Worm (Caenorhabditis elegans) whole organism, L1 larva: ENCODE measurements around the gene skr-13.
A peak's percentile ranks its signal among the peaks of the same experiment; 100 is the strongest.

Experiments used
- C04F5.9 ChIP-seq: sonication (generic microtip); optimal IDR thresholded peaks from 2 replicates; lab custom pipeline; 2016; ENCODE audit warnings: missing genetic modification characterization, missing compliant biosample characterization
- C34B4.2 ChIP-seq: sonication (generic microtip); optimal IDR thresholded peaks from 2 replicates; lab custom pipeline; 2017; ENCODE audit warnings: mild to moderate bottlenecking, missing genetic modification characterization, missing compliant biosample characterization
- F16B12.6 ChIP-seq: fragments of 150-350 bp; optimal IDR thresholded peaks from 2 replicates; lab custom pipeline; 2014; ENCODE audit warnings: missing biosample characterization, missing genetic modification characterization
- ama-1 ChIP-seq: fragments of 150-350 bp; optimal IDR thresholded peaks from 2 replicates; lab custom pipeline; 2014
- ceh-8 ChIP-seq: fragments of 200-800 bp; sonication (Bioruptor generic); optimal IDR thresholded peaks from 2 replicates; lab custom pipeline; 2018; ENCODE audit warnings: mild to moderate bottlenecking, missing genetic modification characterization, moderate library complexity, missing compliant biosample characterization
- dsc-1 ChIP-seq: sonication (generic microtip); optimal IDR thresholded peaks from 2 replicates; lab custom pipeline; 2016; ENCODE audit warnings: mild to moderate bottlenecking, missing genetic modification characterization, missing compliant biosample characterization
- efl-1 ChIP-seq, 4 experiments: fragments of 150-350 bp; optimal IDR thresholded peaks in 3 of 4; peaks in 1 of 4; 1 replicate in 1 of 4; 2 replicates in 3 of 4; lab custom pipeline; 2014; ENCODE audit warnings: missing biosample characterization in 2 of 4, missing genetic modification characterization in 2 of 4, missing genetic modification reagents in 2 of 4
- egl-13 ChIP-seq: sonication (generic microtip); optimal IDR thresholded peaks from 2 replicates; lab custom pipeline; 2016; ENCODE audit warnings: missing genotype, missing genetic modification reagents, missing genetic modification characterization, missing compliant biosample characterization
- elt-2 ChIP-seq: sonication (generic microtip); optimal IDR thresholded peaks from 2 replicates; lab custom pipeline; 2016; ENCODE audit warnings: missing genetic modification characterization, mild to moderate bottlenecking, inconsistent platforms, missing compliant biosample characterization, missing genetic modification reagents
- fkh-4 ChIP-seq: sonication (generic microtip); optimal IDR thresholded peaks from 2 replicates; lab custom pipeline; 2016; ENCODE audit warnings: missing compliant biosample characterization, missing genetic modification characterization, borderline replicate concordance
- grh-1 ChIP-seq: fragments of 200-800 bp; sonication (Bioruptor generic); IDR thresholded peaks from 2 replicates; pipeline ENCODE4 v1.3.6; 2022; ENCODE audit warnings: missing genetic modification reagents, missing genetic modification characterization, missing compliant biosample characterization
- hpl-2 ChIP-seq: fragments of 150-350 bp; optimal IDR thresholded peaks from 2 replicates; lab custom pipeline; 2014; ENCODE audit warnings: missing biosample characterization, missing genetic modification reagents, missing genetic modification characterization
- lin-39 ChIP-seq: fragments of 150-350 bp; optimal IDR thresholded peaks from 2 replicates; lab custom pipeline; 2014; ENCODE audit warnings: missing biosample characterization, missing genetic modification reagents, missing genetic modification characterization
- lir-3 ChIP-seq: sonication (generic microtip); optimal IDR thresholded peaks from 2 replicates; lab custom pipeline; 2016; ENCODE audit warnings: mild to moderate bottlenecking, missing genetic modification characterization, moderate library complexity, missing compliant biosample characterization; ENCODE audit not compliant: poor library complexity
- nhr-11 ChIP-seq: fragments of 150-350 bp; optimal IDR thresholded peaks from 2 replicates; lab custom pipeline; 2014; ENCODE audit warnings: missing biosample characterization, missing genetic modification characterization
- nhr-19 ChIP-seq: fragments of 200-800 bp; sonication (Bioruptor generic); conservative IDR thresholded peaks from 2 replicates; pipeline ENCODE4 v1.3.6; 2022; ENCODE audit warnings: missing genetic modification characterization, missing compliant biosample characterization
- nhr-20 ChIP-seq: sonication (generic microtip); optimal IDR thresholded peaks from 2 replicates; lab custom pipeline; 2016; ENCODE audit warnings: mild to moderate bottlenecking, missing genetic modification characterization, missing compliant biosample characterization
- nhr-28 ChIP-seq: fragments of 150-350 bp; optimal IDR thresholded peaks from 2 replicates; lab custom pipeline; 2014; ENCODE audit warnings: missing biosample characterization, missing genetic modification characterization
- nhr-77 ChIP-seq: fragments of 150-350 bp; optimal IDR thresholded peaks from 2 replicates; lab custom pipeline; 2014; ENCODE audit warnings: missing biosample characterization, missing genetic modification characterization
- nhr-85 ChIP-seq: sonication (generic microtip); peaks from one replicate; lab custom pipeline; 2016; ENCODE audit warnings: missing genetic modification characterization, inconsistent platforms, missing compliant biosample characterization
- pag-3 ChIP-seq: sonication (generic microtip); optimal IDR thresholded peaks from 2 replicates; lab custom pipeline; 2017; ENCODE audit warnings: missing genetic modification characterization, mild to moderate bottlenecking, missing compliant biosample characterization, antibody characterized with exemption, borderline replicate concordance; ENCODE audit not compliant: insufficient read depth
- pax-3 ChIP-seq: fragments of 200-800 bp; sonication (Bioruptor generic); optimal IDR thresholded peaks from 2 replicates; lab custom pipeline; 2018; ENCODE audit warnings: mild to moderate bottlenecking, missing genetic modification characterization, moderate library complexity, missing compliant biosample characterization
- pqm-1 ChIP-seq: sonication (generic microtip); optimal IDR thresholded peaks from 3 replicates; lab custom pipeline; 2017; ENCODE audit warnings: missing biosample characterization, missing genetic modification characterization
- rnt-1 ChIP-seq: sonication (generic microtip); optimal IDR thresholded peaks from 2 replicates; lab custom pipeline; 2016; ENCODE audit warnings: mild to moderate bottlenecking, missing genetic modification characterization, moderate library complexity, missing compliant biosample characterization
- snu-23 ChIP-seq: sonication (generic microtip); optimal IDR thresholded peaks from 2 replicates; lab custom pipeline; 2016; ENCODE audit warnings: missing genetic modification characterization, missing compliant biosample characterization
- sox-4 ChIP-seq: sonication (generic microtip); optimal IDR thresholded peaks from 2 replicates; lab custom pipeline; 2016; ENCODE audit warnings: missing genetic modification characterization, missing compliant biosample characterization
- sup-37 ChIP-seq: fragments of 200-800 bp; sonication (Bioruptor generic); optimal IDR thresholded peaks from 2 replicates; lab custom pipeline; 2018; ENCODE audit warnings: mild to moderate bottlenecking, missing genetic modification characterization, missing compliant biosample characterization
- unc-130 ChIP-seq: fragments of 150-350 bp; optimal IDR thresholded peaks from 2 replicates; lab custom pipeline; 2017; ENCODE audit warnings: missing biosample characterization, missing genetic modification characterization, inconsistent platforms
- unc-30 ChIP-seq: sonication (generic microtip); optimal IDR thresholded peaks from 2 replicates; lab custom pipeline; 2017; ENCODE audit warnings: missing biosample characterization, missing genetic modification characterization
- zag-1 ChIP-seq: fragments of 150-350 bp; optimal IDR thresholded peaks from 2 replicates; lab custom pipeline; 2014; ENCODE audit warnings: missing biosample characterization, missing genetic modification characterization
- ztf-4 ChIP-seq: fragments of 150-350 bp; optimal IDR thresholded peaks from 2 replicates; lab custom pipeline; 2014; ENCODE audit warnings: missing biosample characterization, missing genetic modification characterization

The skr-13 gene

ce11 chrIV:17183629-17184028, 21.2 kb upstream of the skr-13 start, which contains the start of gene col-138:
TSS of gene col-138 (minus strand) at chrIV:17183729.
- TF ChIP-seq C04F5.9 (tag; lab: Kevin White, UChicago): no peak
- TF ChIP-seq rnt-1 (tag; lab: Kevin White, UChicago): no peak
- TF ChIP-seq nhr-19 (GFP tag; lab: Robert Waterston, UW): no peak
- no peak for TF ChIP-seq sup-37 (GFP tag; lab: Kevin White, UChicago)
- no peak for TF ChIP-seq unc-30
- TF ChIP-seq nhr-28 (tag; lab: Kevin White, UChicago): no peak
- TF ChIP-seq ztf-4 (tag; lab: Kevin White, UChicago): no peak
- TF ChIP-seq nhr-77: no peak

- TF ChIP-seq snu-23: no peak
- TF ChIP-seq dsc-1 (tag; lab: Kevin White, UChicago): no peak
- peak; percentile 43 for TF ChIP-seq ceh-8 (GFP tag; lab: Kevin White, UChicago)
- TF ChIP-seq pag-3 (tag; lab: Kevin White, UChicago): no peak
- TF ChIP-seq unc-130 (tag; lab: Kevin White, UChicago): no peak
Measured at ce11 chrIV:17183032-17183608, 20.7 kb upstream of the skr-13 start.

ce11 chrIV:17179565-17179964, 17.1 kb upstream of the skr-13 start:
- TF ChIP-seq fkh-4 (tag; lab: Kevin White, UChicago): no peak
- TF ChIP-seq elt-2: peak; percentile 4
- TF ChIP-seq efl-1 (optimal IDR thresholded peaks at IDR 0.05; lab: Kevin White, UChicago): no peak
- TF ChIP-seq efl-1 (GFP tag; optimal IDR thresholded peaks at IDR 0.05 in 1 of 2; lab: Kevin White, UChicago): no peak
- TF ChIP-seq pqm-1 (tag; lab: Kevin White, UChicago): peak; percentile 88
- no peak for TF ChIP-seq F16B12.6 (tag; lab: Kevin White, UChicago)
- TF ChIP-seq pax-3 (tag; lab: Kevin White, UChicago): no peak
- no peak for TF ChIP-seq lin-39 (tag; lab: Kevin White, UChicago)

ce11 chrIV:17179071-17179470, 16.7 kb upstream of the skr-13 start:
- TF ChIP-seq C34B4.2 (no peak), elt-2 (peak; percentile 59), ama-1 (lab: Kevin White, UChicago) (no peak), ceh-8 (GFP tag; lab: Kevin White, UChicago) (no peak), zag-1 (tag; lab: Kevin White, UChicago) (no peak), grh-1 (GFP tag; lab: Robert Waterston, UW) (no peak), pag-3 (tag; lab: Kevin White, UChicago) (no peak), nhr-11 (no peak), egl-13 (tag; lab: Kevin White, UChicago) (no peak), lir-3 (tag; lab: Kevin White, UChicago) (no peak), fkh-4 (tag; lab: Kevin White, UChicago) (no peak), hpl-2 (GFP tag; lab: Kevin White, UChicago) (no peak), pqm-1 (tag; lab: Kevin White, UChicago) (peak; percentile 73)

DNA sequence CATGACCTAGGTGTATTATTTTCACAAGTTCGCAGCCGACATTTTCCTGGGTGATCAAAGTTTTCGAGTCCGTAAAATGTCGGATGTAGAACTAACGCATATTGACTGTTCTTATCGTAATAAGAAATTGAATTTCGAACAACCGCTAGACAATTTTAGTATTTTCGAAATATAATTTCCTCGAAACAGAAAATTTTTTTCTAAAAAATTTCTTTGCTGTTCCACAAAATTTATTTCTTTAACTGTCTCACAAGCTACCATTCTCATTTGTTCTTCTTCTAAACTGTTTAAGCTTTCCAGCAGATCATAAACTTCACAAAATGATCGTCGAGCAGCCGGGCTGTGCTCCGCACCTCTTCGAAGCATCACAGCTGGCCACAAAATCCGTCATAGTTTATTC, 13.8 kb upstream of the skr-13 start, which contains the start of gene C52D10.3:
C52D10.3 (plus strand) TSS at position 301 of the 400 bp plus-strand sequence.
- no peak for TF ChIP-seq lir-3 (tag; lab: Kevin White, UChicago)
- no peak for TF ChIP-seq hpl-2 (GFP tag; lab: Kevin White, UChicago)
- TF ChIP-seq pax-3 (tag; lab: Kevin White, UChicago): no peak
- TF ChIP-seq nhr-85 (tag; lab: Kevin White, UChicago): no peak
- no peak for TF ChIP-seq nhr-20
- no peak for TF ChIP-seq sox-4 (tag; lab: Kevin White, UChicago)
- TF ChIP-seq, all 84 proteins: peak for 0
